Worm (Caenorhabditis elegans) whole organism, young adult: ENCODE data around the gene sfxn-5.

Experiments
- D2030.7 ChIP-seq: fragments of 200-800 bp; sonication (Bioruptor generic); IDR thresholded peaks from 2 replicates; pipeline ENCODE4 v1.3.6; 2022; ENCODE audit warnings: missing genetic modification reagents, missing genetic modification characterization, missing compliant biosample characterization
- F22D6.2 ChIP-seq: sonication (generic microtip); optimal IDR thresholded peaks from 2 replicates; lab custom pipeline; 2016; ENCODE audit warnings: mild to moderate bottlenecking, missing genetic modification characterization, missing compliant biosample characterization
- F37B4.10 ChIP-seq: fragments of 200-800 bp; sonication (Bioruptor generic); IDR thresholded peaks from 2 replicates; pipeline ENCODE4 v1.3.6; 2022; ENCODE audit warnings: missing genetic modification characterization, missing compliant biosample characterization
- F49E8.2 ChIP-seq: sonication (generic microtip); optimal IDR thresholded peaks from 3 replicates; lab custom pipeline; 2017; ENCODE audit warnings: missing genetic modification characterization, mild to moderate bottlenecking, missing compliant biosample characterization, antibody characterized with exemption, moderate library complexity; ENCODE audit not compliant: insufficient read depth
- F55B11.4 ChIP-seq: sonication (generic microtip); optimal IDR thresholded peaks from 2 replicates; lab custom pipeline; 2016; ENCODE audit warnings: missing compliant biosample characterization, missing genetic modification characterization, borderline replicate concordance; ENCODE audit not compliant: insufficient read depth
- F57C9.4 ChIP-seq: sonication (generic microtip); optimal IDR thresholded peaks from 2 replicates; lab custom pipeline; 2017; ENCODE audit warnings: mild to moderate bottlenecking, missing genetic modification characterization, missing compliant biosample characterization
- K12H6.12 ChIP-seq: fragments of 200-800 bp; sonication (Bioruptor generic); optimal IDR thresholded peaks from 2 replicates; lab custom pipeline; 2018; ENCODE audit warnings: mild to moderate bottlenecking, missing genetic modification characterization, missing compliant biosample characterization
- T26A5.8 ChIP-seq: sonication (generic microtip); optimal IDR thresholded peaks from 2 replicates; lab custom pipeline; 2016; ENCODE audit warnings: missing genetic modification characterization, missing compliant biosample characterization
- Y79H2A.3 ChIP-seq: fragments of 200-800 bp; sonication (Bioruptor generic); conservative IDR thresholded peaks from 2 replicates; pipeline ENCODE4 v1.3.6; 2022; ENCODE audit warnings: missing genetic modification reagents, missing genetic modification characterization, missing compliant biosample characterization
- Y95B8A.8 ChIP-seq: fragments of 200-800 bp; sonication (Bioruptor generic); IDR thresholded peaks from 2 replicates; pipeline ENCODE4 v1.3.6; 2022; ENCODE audit warnings: missing genetic modification reagents, missing genetic modification characterization, missing compliant biosample characterization
- akir-1 ChIP-seq: fragments of 200-800 bp; sonication (Bioruptor generic); optimal IDR thresholded peaks from 2 replicates; lab custom pipeline; 2018; ENCODE audit warnings: mild to moderate bottlenecking, missing genetic modification characterization, moderate library complexity, missing compliant biosample characterization
- atf-7 ChIP-seq: sonication (generic microtip); optimal IDR thresholded peaks from 2 replicates; lab custom pipeline; 2017; ENCODE audit warnings: mild to moderate bottlenecking, missing genetic modification characterization, missing compliant biosample characterization
- athp-1 ChIP-seq: sonication (generic microtip); optimal IDR thresholded peaks from 2 replicates; lab custom pipeline; 2017; ENCODE audit warnings: mild to moderate bottlenecking, missing genetic modification characterization, missing compliant biosample characterization
- attf-5 ChIP-seq: fragments of 200-800 bp; sonication (Bioruptor generic); optimal IDR thresholded peaks from 2 replicates; lab custom pipeline; 2018; ENCODE audit warnings: mild to moderate bottlenecking, missing genetic modification characterization, missing compliant biosample characterization
- attf-6 ChIP-seq: fragments of 200-800 bp; sonication (Bioruptor generic); IDR thresholded peaks from 2 replicates; pipeline ENCODE4 v1.3.6; 2022; ENCODE audit warnings: missing genetic modification reagents, missing genetic modification characterization, missing compliant biosample characterization
- ceh-100 ChIP-seq: fragments of 200-800 bp; sonication (Bioruptor generic); IDR thresholded peaks from 2 replicates; pipeline ENCODE4 v1.3.6; 2022; ENCODE audit warnings: missing genetic modification reagents, missing genetic modification characterization, missing compliant biosample characterization
- ceh-27 ChIP-seq: fragments of 200-800 bp; sonication (Bioruptor generic); optimal IDR thresholded peaks from 2 replicates; lab custom pipeline; 2018; ENCODE audit warnings: mild to moderate bottlenecking, missing genetic modification characterization, moderate library complexity, missing compliant biosample characterization
- ceh-40 ChIP-seq: fragments of 200-800 bp; sonication (Bioruptor generic); IDR thresholded peaks from 2 replicates; pipeline ENCODE4 v1.3.6; 2022; ENCODE audit warnings: missing genetic modification characterization, missing compliant biosample characterization
- chd-7 ChIP-seq: sonication (generic microtip); optimal IDR thresholded peaks from 2 replicates; lab custom pipeline; 2016; ENCODE audit warnings: mild to moderate bottlenecking, missing genetic modification characterization, moderate library complexity, missing compliant biosample characterization
- die-1 ChIP-seq: sonication (generic microtip); optimal IDR thresholded peaks from 2 replicates; lab custom pipeline; 2016; ENCODE audit warnings: missing genotype, mild to moderate bottlenecking, missing genetic modification characterization, missing compliant biosample characterization
- dox-1 ChIP-seq: fragments of 200-800 bp; sonication (Bioruptor generic); IDR thresholded peaks from 2 replicates; pipeline ENCODE4 v1.3.6; 2022; ENCODE audit warnings: missing genetic modification reagents, missing genetic modification characterization, missing compliant biosample characterization
- egl-18 ChIP-seq: fragments of 200-800 bp; sonication (Bioruptor generic); IDR thresholded peaks from 2 replicates; pipeline ENCODE4 v1.3.6; 2022; ENCODE audit warnings: missing genetic modification reagents, missing genetic modification characterization, missing compliant biosample characterization
- egl-44 ChIP-seq: fragments of 200-800 bp; sonication (Bioruptor generic); IDR thresholded peaks from 2 replicates; pipeline ENCODE4 v1.3.6; 2022; ENCODE audit warnings: missing genetic modification reagents, missing genetic modification characterization, missing compliant biosample characterization
- hlh-26 ChIP-seq: fragments of 200-800 bp; sonication (Bioruptor generic); conservative IDR thresholded peaks from 2 replicates; pipeline ENCODE4 v1.3.6; 2022; ENCODE audit warnings: missing genetic modification reagents, missing genetic modification characterization, missing compliant biosample characterization
- hsf-1 ChIP-seq: fragments of 200-800 bp; sonication (Bioruptor generic); IDR thresholded peaks from 2 replicates; pipeline ENCODE4 v1.3.6; 2022; ENCODE audit warnings: missing genetic modification reagents, missing genetic modification characterization, missing compliant biosample characterization
- let-526 ChIP-seq: fragments of 200-800 bp; sonication (Bioruptor generic); IDR thresholded peaks from 2 replicates; pipeline ENCODE4 v1.3.6; 2022; ENCODE audit warnings: missing genetic modification reagents, missing genetic modification characterization, missing compliant biosample characterization
- lin-26 ChIP-seq: fragments of 200-800 bp; sonication (Bioruptor generic); IDR thresholded peaks from 2 replicates; pipeline ENCODE4 v1.3.6; 2022; ENCODE audit warnings: missing genetic modification reagents, missing genetic modification characterization, missing compliant biosample characterization
- lin-40 ChIP-seq: sonication (generic microtip); optimal IDR thresholded peaks from 2 replicates; lab custom pipeline; 2016; ENCODE audit warnings: missing genetic modification characterization, mild to moderate bottlenecking, missing compliant biosample characterization, missing genotype, missing genetic modification reagents
- lin-54 ChIP-seq: fragments of 200-800 bp; sonication (Bioruptor generic); optimal IDR thresholded peaks from 2 replicates; lab custom pipeline; 2018; ENCODE audit warnings: mild to moderate bottlenecking, missing genetic modification characterization, missing compliant biosample characterization
- lir-1 ChIP-seq: fragments of 200-800 bp; sonication (Bioruptor generic); conservative IDR thresholded peaks from 2 replicates; pipeline ENCODE4 v1.3.6; 2022; ENCODE audit warnings: missing genetic modification reagents, missing genetic modification characterization, missing compliant biosample characterization
- lsy-27 ChIP-seq: sonication (generic microtip); optimal IDR thresholded peaks from 2 replicates; lab custom pipeline; 2017; ENCODE audit warnings: missing genetic modification characterization, mild to moderate bottlenecking, missing compliant biosample characterization, antibody characterized with exemption, missing genotype, borderline replicate concordance; ENCODE audit not compliant: insufficient read depth
- mcd-1 ChIP-seq: fragments of 200-800 bp; sonication (Bioruptor generic); IDR thresholded peaks from 2 replicates; pipeline ENCODE4 v1.3.6; 2022; ENCODE audit warnings: missing genetic modification reagents, missing genetic modification characterization, missing compliant biosample characterization
- nfyb-1 ChIP-seq: fragments of 200-800 bp; sonication (Bioruptor generic); IDR thresholded peaks from 2 replicates; pipeline ENCODE4 v1.3.6; 2022; ENCODE audit warnings: missing genetic modification reagents, missing genetic modification characterization, missing compliant biosample characterization
- nhr-90 ChIP-seq: sonication (generic microtip); optimal IDR thresholded peaks from 2 replicates; lab custom pipeline; 2016; ENCODE audit warnings: missing genotype, mild to moderate bottlenecking, missing genetic modification characterization, missing compliant biosample characterization
- pha-4 ChIP-seq: fragments of 150-350 bp; sonication (generic microtip); optimal IDR thresholded peaks from 2 replicates; lab custom pipeline; 2014; ENCODE audit warnings: missing biosample characterization, missing genetic modification reagents, missing genetic modification characterization
- repo-1 ChIP-seq: sonication (generic microtip); optimal IDR thresholded peaks from 2 replicates; lab custom pipeline; 2017; ENCODE audit warnings: mild to moderate bottlenecking, missing genetic modification characterization, missing compliant biosample characterization
- sea-2 ChIP-seq: fragments of 200-800 bp; sonication (Bioruptor generic); IDR thresholded peaks from 2 replicates; pipeline ENCODE4 v1.3.6; 2022; ENCODE audit warnings: missing genetic modification characterization, missing compliant biosample characterization
- snpc-1.1 ChIP-seq: sonication (generic microtip); optimal IDR thresholded peaks from 2 replicates; lab custom pipeline; 2017; ENCODE audit warnings: missing genetic modification characterization, mild to moderate bottlenecking, missing compliant biosample characterization, antibody characterized with exemption, moderate library complexity, missing genotype, missing genetic modification reagents; ENCODE audit not compliant: insufficient read depth
- snpc-1.3 ChIP-seq: sonication (generic microtip); optimal IDR thresholded peaks from 2 replicates; lab custom pipeline; 2017; ENCODE audit warnings: missing genetic modification characterization, mild to moderate bottlenecking, missing compliant biosample characterization, antibody characterized with exemption, moderate library complexity, missing genotype, missing genetic modification reagents; ENCODE audit not compliant: insufficient read depth
- snpc-4 ChIP-seq, 5 experiments: fragments of 150-350 bp in 1 of 5; sonication (generic microtip) in 4 of 5; optimal IDR thresholded peaks; 2 replicates each; lab custom pipeline; 2014 to 2018; ENCODE audit warnings: missing genetic modification characterization in 5 of 5, missing biosample characterization in 3 of 5, antibody characterized with exemption in 2 of 5, mild to moderate bottlenecking in 2 of 5, missing compliant biosample characterization in 2 of 5, missing genotype in 2 of 5, moderate library complexity in 2 of 5, missing genetic modification reagents in 1 of 5
- sptf-2 ChIP-seq: fragments of 200-800 bp; sonication (Bioruptor generic); optimal IDR thresholded peaks from 2 replicates; lab custom pipeline; 2018; ENCODE audit warnings: mild to moderate bottlenecking, missing genetic modification characterization, missing compliant biosample characterization
- tbp1 ChIP-seq: fragments of 200-800 bp; sonication (Bioruptor generic); optimal IDR thresholded peaks from 2 replicates; lab custom pipeline; 2018; ENCODE audit warnings: mild to moderate bottlenecking, missing genetic modification characterization, missing compliant biosample characterization
- unc-130 ChIP-seq: sonication (generic microtip); optimal IDR thresholded peaks from 2 replicates; lab custom pipeline; 2016; ENCODE audit warnings: missing genetic modification reagents, missing genetic modification characterization, missing compliant biosample characterization
- xnd-1 ChIP-seq: sonication (generic microtip); optimal IDR thresholded peaks from 2 replicates; lab custom pipeline; 2016; ENCODE audit warnings: missing genotype, missing genetic modification reagents, missing genetic modification characterization, missing compliant biosample characterization
- ztf-18 ChIP-seq: sonication (generic microtip); optimal IDR thresholded peaks from 2 replicates; lab custom pipeline; 2016; ENCODE audit warnings: missing genotype, mild to moderate bottlenecking, missing genetic modification characterization, missing compliant biosample characterization
- ztf-22 ChIP-seq: fragments of 200-800 bp; sonication (Bioruptor generic); optimal IDR thresholded peaks from 2 replicates; lab custom pipeline; 2018; ENCODE audit warnings: mild to moderate bottlenecking, missing genetic modification characterization, moderate library complexity, missing compliant biosample characterization
- ztf-25 ChIP-seq: fragments of 200-800 bp; sonication (Bioruptor generic); IDR thresholded peaks from 2 replicates; pipeline ENCODE4 v1.3.6; 2022; ENCODE audit warnings: missing genetic modification reagents, missing genetic modification characterization, missing compliant biosample characterization

Gene sfxn-5

DNA sequence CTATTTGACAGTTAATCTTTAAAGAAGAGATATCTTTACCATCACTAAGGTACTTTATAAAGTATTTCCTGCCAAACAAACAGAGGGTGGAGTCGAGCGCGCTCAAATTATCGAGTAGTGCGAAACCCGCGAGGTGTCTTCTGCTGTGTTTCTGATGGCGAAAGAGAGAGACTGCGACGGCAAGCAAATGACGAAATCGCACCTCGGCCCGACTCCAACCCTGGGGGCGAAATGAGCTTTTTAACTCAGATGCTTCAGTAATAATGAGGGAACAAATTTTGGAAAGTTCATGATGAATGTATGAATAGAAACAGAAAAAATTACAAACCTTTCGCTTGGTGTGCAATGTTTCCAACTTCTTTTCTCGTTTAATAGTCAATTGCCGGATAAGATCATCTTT, 13.3 kb downstream of the sfxn-5 start:
- TF ChIP-seq Y95B8A.8 (GFP tag; lab: Robert Waterston, UW): no peak
- no peak for TF ChIP-seq F57C9.4
- TF ChIP-seq snpc-1.1 (tag; lab: Kevin White, UChicago): peak; percentile 95
- TF ChIP-seq K12H6.12 (tag; lab: Kevin White, UChicago): no peak
- TF ChIP-seq athp-1: no peak
- TF ChIP-seq lin-40 (tag; lab: Kevin White, UChicago): peak; percentile 26
- no peak for TF ChIP-seq nfyb-1 (GFP tag; lab: Robert Waterston, UW)
- no peak for TF ChIP-seq F37B4.10
- TF ChIP-seq attf-5 (GFP tag; lab: Kevin White, UChicago): no peak
- TF ChIP-seq die-1 (tag; lab: Kevin White, UChicago): no peak
- TF ChIP-seq sptf-2: no peak
- no peak for TF ChIP-seq lsy-27 (tag; lab: Kevin White, UChicago)
- TF ChIP-seq T26A5.8 (tag; lab: Kevin White, UChicago): no peak
- TF ChIP-seq unc-130 (GFP tag; lab: Kevin White, UChicago): no peak
- TF ChIP-seq repo-1 (tag; lab: Kevin White, UChicago): no peak
- TF ChIP-seq dox-1 (GFP tag; lab: Robert Waterston, UW): no peak; the same call in 1 of the 2 replicates
- no peak for TF ChIP-seq hlh-26 (GFP tag; lab: Robert Waterston, UW)
- peak; percentile 95 for TF ChIP-seq snpc-4 (GFP tag; optimal IDR thresholded peaks at IDR 0.05; lab: Kevin White, UChicago)
- TF ChIP-seq snpc-4 (tag; optimal IDR thresholded peaks at IDR 0.05; lab: Kevin White, UChicago): peak; percentile 96 to 99 (median 98)
- peak; percentile 10 for TF ChIP-seq pha-4
- no peak for TF ChIP-seq akir-1
- TF ChIP-seq chd-7 (tag; lab: Kevin White, UChicago): peak; percentile 26
- TF ChIP-seq F49E8.2 (tag; lab: Kevin White, UChicago): peak; percentile 25
- no peak for TF ChIP-seq let-526
- TF ChIP-seq xnd-1 (tag; lab: Kevin White, UChicago): peak; percentile 8
- TF ChIP-seq ceh-27 (GFP tag; lab: Kevin White, UChicago): no peak
- peak; percentile 77 for TF ChIP-seq tbp1 (GFP tag; lab: Kevin White, UChicago)
- no peak for TF ChIP-seq F22D6.2 (tag; lab: Kevin White, UChicago)
- TF ChIP-seq ztf-25 (GFP tag; lab: Robert Waterston, UW): no peak
- no peak for TF ChIP-seq ztf-22
- TF ChIP-seq hsf-1 (GFP tag; lab: Robert Waterston, UW): 0 out of 2 replicates have a peak, but pooled peaks have one; percentile 30
- TF ChIP-seq egl-18 (GFP tag; lab: Robert Waterston, UW): no peak
- 0 out of 2 replicates have a peak, but pooled peaks have one; percentile 6 for TF ChIP-seq lir-1 (GFP tag; lab: Robert Waterston, UW)
- no peak for TF ChIP-seq ceh-40 (GFP tag; lab: Robert Waterston, UW)
- TF ChIP-seq mcd-1 (GFP tag; lab: Robert Waterston, UW): peak; percentile 79
- peak; percentile 80 for TF ChIP-seq ztf-18 (tag; lab: Kevin White, UChicago)
- 0 out of 2 replicates have a peak, but pooled peaks have one; percentile 35 for TF ChIP-seq egl-44 (GFP tag; lab: Robert Waterston, UW)
- TF ChIP-seq ceh-100 (GFP tag; lab: Robert Waterston, UW): peak; percentile 37; the same call in 1 of the 2 replicates
- TF ChIP-seq F55B11.4 (tag; lab: Kevin White, UChicago): no peak
- no peak for TF ChIP-seq sea-2 (GFP tag; lab: Robert Waterston, UW)
- peak; percentile 55; the same call in 1 of the 2 replicates for TF ChIP-seq attf-6
- peak; percentile 81 for TF ChIP-seq snpc-1.3 (tag; lab: Kevin White, UChicago)
- no peak for TF ChIP-seq Y79H2A.3 (GFP tag; lab: Robert Waterston, UW)
- TF ChIP-seq nhr-90 (tag; lab: Kevin White, UChicago): no peak
- TF ChIP-seq atf-7 (tag; lab: Kevin White, UChicago): no peak
- TF ChIP-seq D2030.7 (GFP tag; lab: Robert Waterston, UW): peak; percentile 74
- no peak for TF ChIP-seq lin-54 (GFP tag; lab: Kevin White, UChicago)
- TF ChIP-seq lin-26 (GFP tag; lab: Robert Waterston, UW): peak; percentile 60; the same call in 1 of the 2 replicates
